Worm (Caenorhabditis elegans): ENCODE measurements around the gene ZK892.5.

DNA sequence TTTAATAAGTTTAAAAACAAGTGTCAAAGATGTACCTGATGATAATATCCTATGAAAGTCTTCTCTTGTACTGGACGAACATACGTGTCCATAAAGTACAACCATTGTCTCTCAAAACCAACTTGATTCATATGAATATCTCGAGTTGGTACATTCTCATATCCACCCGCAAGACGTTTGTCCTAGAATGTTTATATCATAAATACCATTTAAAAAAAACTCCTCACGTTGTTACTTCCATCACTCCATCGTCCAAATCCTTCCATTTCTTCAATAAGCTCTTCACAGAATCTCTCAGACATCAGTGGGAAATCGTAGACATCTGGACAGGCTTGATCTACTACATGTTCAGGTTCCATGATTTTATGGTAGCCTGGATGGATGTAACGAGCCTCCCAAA lies 27.4 kb downstream of the ZK892.5 start:
- no peak for TF ChIP-seq efl-1 (GFP tag; optimal IDR thresholded peaks at IDR 0.05)
- no peak for TF ChIP-seq sea-2 (GFP tag; IDR thresholded peaks at IDR 0.05)
- no peak for TF ChIP-seq lsy-27 (tag; optimal IDR thresholded peaks at IDR 0.05; ENCODE audit: borderline replicate concordance, insufficient read depth)
- TF ChIP-seq ceh-58 (GFP tag; IDR thresholded peaks at IDR 0.05): no peak
- TF ChIP-seq madf-8 (GFP tag; conservative IDR thresholded peaks at IDR 0.05): no peak
- no peak for TF ChIP-seq dpl-1 (GFP tag; optimal IDR thresholded peaks at IDR 0.05)
- TF ChIP-seq snpc-4 (GFP tag; optimal IDR thresholded peaks at IDR 0.05): no peak
- TF ChIP-seq snpc-4 (tag; optimal IDR thresholded peaks at IDR 0.05): no peak
- no peak for TF ChIP-seq ztf-6 (GFP tag; IDR thresholded peaks at IDR 0.05)
- TF ChIP-seq B0261.1 (tag; optimal IDR thresholded peaks at IDR 0.05): no peak
- no peak for TF ChIP-seq snpc-1.3 (tag; optimal IDR thresholded peaks at IDR 0.05; ENCODE audit: insufficient read depth)
- no peak for TF ChIP-seq unc-62 (GFP tag; optimal IDR thresholded peaks at IDR 0.05)
- TF ChIP-seq unc-130 (GFP tag; optimal IDR thresholded peaks at IDR 0.05): no peak
- no peak for TF ChIP-seq lin-40 (tag; optimal IDR thresholded peaks at IDR 0.05)

Data from whole organism, young adult.